Fruit fly (Drosophila melanogaster): ENCODE measurements around the gene CG10713.

The CG10713 gene

DNA sequence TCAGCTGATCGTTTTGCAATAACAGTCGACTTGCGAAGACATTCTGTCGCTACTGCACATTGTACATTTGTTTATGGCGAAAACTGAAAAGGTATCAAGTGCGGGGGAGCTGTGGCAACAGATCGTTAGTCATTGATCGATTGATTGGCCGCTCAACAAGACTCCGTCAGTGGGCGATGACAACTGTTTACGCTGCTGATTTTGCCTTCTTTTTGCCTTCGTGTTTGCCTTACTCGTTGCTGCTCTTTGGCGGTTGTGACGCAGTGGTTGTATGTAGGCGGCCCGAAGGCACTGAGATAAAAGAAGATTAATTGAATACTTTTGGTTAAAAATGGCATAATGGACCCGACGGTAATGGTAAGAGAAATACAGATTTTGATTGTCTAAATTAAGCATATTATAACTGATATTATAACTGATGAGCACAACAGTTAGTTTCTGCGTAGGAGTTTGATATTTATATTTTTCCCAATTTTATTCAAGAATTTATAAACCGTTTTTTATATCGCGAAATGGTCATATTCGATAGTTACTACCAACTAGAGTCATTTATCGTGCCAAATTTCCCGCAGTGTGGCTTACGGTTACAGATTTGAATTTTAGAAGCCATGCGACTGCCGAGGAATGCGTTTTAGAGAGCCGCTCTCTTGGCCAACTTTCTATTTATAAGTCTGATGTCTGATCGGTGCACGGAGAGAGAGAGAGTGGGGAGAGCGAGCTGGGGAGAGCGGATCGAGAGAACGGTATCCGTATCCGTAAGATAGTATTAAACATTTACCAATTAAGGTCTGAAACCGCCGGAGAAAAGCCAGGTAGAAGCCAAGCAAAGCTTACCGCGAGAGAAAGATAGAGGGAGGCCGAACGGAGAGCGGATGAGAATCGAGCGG lies 41.8 kb upstream of the CG10713 start (continued):
- TF ChIP-seq sna (GFP tag; IDR thresholded peaks at IDR 0.05; ENCODE audit: partially characterized antibody) (peak; percentile 79), vvl (GFP tag; IDR thresholded peaks at IDR 0.05) (peak; percentile 89), Tbp (GFP tag; optimal IDR thresholded peaks at IDR 0.05) (no peak), caup (GFP tag; optimal IDR thresholded peaks at IDR 0.05; ENCODE audit: severe bottlenecking) (peak; percentile 89), Lhr (GFP tag; optimal IDR thresholded peaks at IDR 0.05) (peak; percentile 65), CG8388 (GFP tag; optimal IDR thresholded peaks at IDR 0.05) (peak; percentile 90), odd (GFP tag; optimal IDR thresholded peaks at IDR 0.05) (peak; percentile 85), emc (GFP tag; optimal IDR thresholded peaks at IDR 0.05) (peak; percentile 63), H2.0 (GFP tag; IDR thresholded peaks at IDR 0.05) (peak; percentile 79), PHDP (tag; optimal IDR thresholded peaks at IDR 0.05) (peak; percentile 93), Dip2 (GFP tag; IDR thresholded peaks at IDR 0.05) (no peak), ac (GFP tag; optimal IDR thresholded peaks at IDR 0.05) (no peak), CG18262 (tag; optimal IDR thresholded peaks at IDR 0.05) (peak; percentile 94), Hand (GFP tag; optimal IDR thresholded peaks at IDR 0.05) (peak; percentile 66), CG7786 (GFP tag; optimal IDR thresholded peaks at IDR 0.05) (peak; percentile 52), gcm (GFP tag; optimal IDR thresholded peaks at IDR 0.05) (peak; percentile 84), Poxn (GFP tag; IDR thresholded peaks at IDR 0.05) (peak; percentile 73), CG18011 (GFP tag; optimal IDR thresholded peaks at IDR 0.05) (peak; percentile 78), CG1024 (GFP tag; IDR thresholded peaks at IDR 0.05) (peak; percentile 44; the same call in 1 of the 2 replicates), pho (GFP tag; optimal IDR thresholded peaks at IDR 0.05) (peak; percentile 71), slp2 (GFP tag; optimal IDR thresholded peaks at IDR 0.05) (peak; percentile 6), Fer1 (GFP tag; optimal IDR thresholded peaks at IDR 0.05) (peak; percentile 89), CG3163 (GFP tag; optimal IDR thresholded peaks at IDR 0.05) (no peak), Deaf1 (tag; optimal IDR thresholded peaks at IDR 0.05) (peak; percentile 74), chinmo (GFP tag; IDR thresholded peaks at IDR 0.05; ENCODE audit: partially characterized antibody) (no peak), Bgb (GFP tag; IDR thresholded peaks at IDR 0.05; ENCODE audit: partially characterized antibody) (no peak), CG13894 (tag; optimal IDR thresholded peaks at IDR 0.05) (no peak), Trl (optimal IDR thresholded peaks at IDR 0.05) (peak; percentile 99 to 100), Trl (GFP tag; optimal IDR thresholded peaks at IDR 0.05) (peak; percentile 37), CG13287 (GFP tag; IDR thresholded peaks at IDR 0.05; ENCODE audit: partially characterized antibody) (peak; percentile 63; the same call in 1 of the 2 replicates), esg (GFP tag; conservative IDR thresholded peaks at IDR 0.05) (peak; percentile 84), tup (GFP tag; optimal IDR thresholded peaks at IDR 0.05) (peak; percentile 63), psq (GFP tag; optimal IDR thresholded peaks at IDR 0.05) (peak; percentile 62), CG9609 (GFP tag; optimal IDR thresholded peaks at IDR 0.05) (peak; percentile 56), CG10565 (GFP tag; optimal IDR thresholded peaks at IDR 0.05) (peak; percentile 37), Ptx1 (GFP tag; IDR thresholded peaks at IDR 0.05) (peak; percentile 92), luna (GFP tag; optimal IDR thresholded peaks at IDR 0.05) (no peak), CG7556 (GFP tag; optimal IDR thresholded peaks at IDR 0.05) (peak; percentile 94), ttk (GFP tag; IDR thresholded peaks at IDR 0.05) (peak; percentile 80), wdn (GFP tag; IDR thresholded peaks at IDR 0.05) (peak; percentile 61), MESR4 (GFP tag; optimal IDR thresholded peaks at IDR 0.05) (no peak), CG2875 (GFP tag; optimal IDR thresholded peaks at IDR 0.05) (peak; percentile 80), gsb-n (tag; optimal IDR thresholded peaks at IDR 0.05) (peak; percentile 82), tio (GFP tag; optimal IDR thresholded peaks at IDR 0.05) (peak; percentile 90), Atf6 (GFP tag; IDR thresholded peaks at IDR 0.05) (peak; percentile 79), CG34224 (GFP tag; IDR thresholded peaks at IDR 0.05; ENCODE audit: partially characterized antibody) (peak; percentile 72), CG11247 (GFP tag; IDR thresholded peaks at IDR 0.05) (peak; percentile 67), CG2678 (tag; optimal IDR thresholded peaks at IDR 0.05) (peak; percentile 96)
